Worm (Caenorhabditis elegans) whole organism, L3 larva: ENCODE results near the gene phf-34.

ENCODE experiments used
- R02D3.7 ChIP-seq: fragments of 150-350 bp; optimal IDR thresholded peaks from 2 replicates; lab custom pipeline; 2014; ENCODE audit warnings: missing biosample characterization, missing genetic modification characterization
- aly-2 ChIP-seq: fragments of 150-350 bp; optimal IDR thresholded peaks from 2 replicates; lab custom pipeline; 2014; ENCODE audit warnings: missing biosample characterization, missing genetic modification characterization
- ama-1 ChIP-seq: fragments of 150-350 bp; optimal IDR thresholded peaks from 2 replicates; lab custom pipeline; 2018
- ceh-28 ChIP-seq: fragments of 150-350 bp; optimal IDR thresholded peaks from 2 replicates; lab custom pipeline; 2014; ENCODE audit warnings: missing biosample characterization, missing genetic modification reagents, missing genetic modification characterization
- ceh-82 ChIP-seq: fragments of 150-350 bp; optimal IDR thresholded peaks from 2 replicates; lab custom pipeline; 2014; ENCODE audit warnings: missing biosample characterization, missing genetic modification characterization
- egl-27 ChIP-seq: sonication (generic microtip); optimal IDR thresholded peaks from 4 replicates; lab custom pipeline; 2017; ENCODE audit warnings: missing biosample characterization, missing genetic modification reagents, missing genetic modification characterization
- egl-5 ChIP-seq: fragments of 150-350 bp; optimal IDR thresholded peaks from 2 replicates; lab custom pipeline; 2017; ENCODE audit warnings: missing biosample characterization, missing genetic modification reagents, missing genetic modification characterization, inconsistent platforms
- elt-1 ChIP-seq: fragments of 150-350 bp; optimal IDR thresholded peaks from 2 replicates; lab custom pipeline; 2014; ENCODE audit warnings: missing biosample characterization, missing genetic modification characterization
- elt-2 ChIP-seq: sonication (generic microtip); optimal IDR thresholded peaks from 2 replicates; lab custom pipeline; 2016; ENCODE audit warnings: missing genetic modification reagents, mild to moderate bottlenecking, missing genetic modification characterization, missing compliant biosample characterization
- eor-1 ChIP-seq, 2 experiments: fragments of 150-350 bp; optimal IDR thresholded peaks; 2 replicates each; lab custom pipeline; 2014 to 2018; ENCODE audit warnings: missing biosample characterization in 2 of 2, missing genetic modification characterization in 2 of 2
- fkh-10 ChIP-seq: sonication (generic microtip); optimal IDR thresholded peaks from 2 replicates; lab custom pipeline; 2017; ENCODE audit warnings: missing biosample characterization, missing genetic modification reagents, missing genetic modification characterization
- fkh-2 ChIP-seq: fragments of 150-350 bp; optimal IDR thresholded peaks from 2 replicates; lab custom pipeline; 2014; ENCODE audit warnings: missing biosample characterization, missing genetic modification reagents, missing genetic modification characterization
- fos-1 ChIP-seq: fragments of 150-350 bp; optimal IDR thresholded peaks from 2 replicates; lab custom pipeline; 2014; ENCODE audit warnings: missing biosample characterization, missing genetic modification characterization
- hmg-11 ChIP-seq: sonication (generic microtip); optimal IDR thresholded peaks from 2 replicates; lab custom pipeline; 2016; ENCODE audit warnings: missing genetic modification characterization, missing compliant biosample characterization
- jun-1 ChIP-seq: fragments of 150-350 bp; optimal IDR thresholded peaks from 2 replicates; lab custom pipeline; 2014; ENCODE audit warnings: missing biosample characterization, missing genetic modification reagents, missing genetic modification characterization
- lin-15B ChIP-seq: fragments of 150-350 bp; optimal IDR thresholded peaks from 2 replicates; lab custom pipeline; 2014; ENCODE audit warnings: missing biosample characterization, missing genetic modification characterization
- lin-39 ChIP-seq: fragments of 150-350 bp; optimal IDR thresholded peaks from 2 replicates; lab custom pipeline; 2018; ENCODE audit warnings: missing biosample characterization, missing genetic modification reagents, missing genetic modification characterization
- lsy-12 ChIP-seq: sonication (generic microtip); optimal IDR thresholded peaks from 2 replicates; lab custom pipeline; 2016; ENCODE audit warnings: mild to moderate bottlenecking, missing genetic modification characterization, missing compliant biosample characterization
- mdl-1 ChIP-seq: fragments of 150-350 bp; optimal IDR thresholded peaks from 2 replicates; lab custom pipeline; 2014; ENCODE audit warnings: missing biosample characterization, missing genetic modification characterization
- nfya-1 ChIP-seq: sonication (generic microtip); optimal IDR thresholded peaks from 2 replicates; lab custom pipeline; 2017; ENCODE audit warnings: missing genetic modification characterization, mild to moderate bottlenecking, missing compliant biosample characterization, antibody characterized with exemption, moderate library complexity; ENCODE audit not compliant: insufficient read depth
- nhr-11 ChIP-seq: fragments of 150-350 bp; optimal IDR thresholded peaks from 2 replicates; lab custom pipeline; 2014; ENCODE audit warnings: missing biosample characterization, missing genetic modification characterization
- nhr-237 ChIP-seq: fragments of 150-350 bp; optimal IDR thresholded peaks from 2 replicates; lab custom pipeline; 2014; ENCODE audit warnings: missing biosample characterization, missing genetic modification characterization
- nhr-25 ChIP-seq: sonication (generic microtip); optimal IDR thresholded peaks from 2 replicates; lab custom pipeline; 2017; ENCODE audit warnings: missing biosample characterization, missing genetic modification characterization
- nhr-28 ChIP-seq: fragments of 150-350 bp; optimal IDR thresholded peaks from 2 replicates; lab custom pipeline; 2014; ENCODE audit warnings: missing biosample characterization, missing genetic modification characterization
- nhr-43 ChIP-seq: sonication (generic microtip); optimal IDR thresholded peaks from 2 replicates; lab custom pipeline; 2016; ENCODE audit warnings: mild to moderate bottlenecking, missing genetic modification characterization, missing compliant biosample characterization; ENCODE audit not compliant: poor library complexity, severe bottlenecking
- nhr-67 ChIP-seq: fragments of 150-350 bp; optimal IDR thresholded peaks from 2 replicates; lab custom pipeline; 2014; ENCODE audit warnings: missing biosample characterization, missing genetic modification characterization
- pha-4 ChIP-seq: fragments of 150-350 bp; optimal IDR thresholded peaks from 2 replicates; lab custom pipeline; 2014; ENCODE audit warnings: missing biosample characterization, missing genetic modification reagents, missing genetic modification characterization
- pqm-1 ChIP-seq: fragments of 150-350 bp; optimal IDR thresholded peaks from 2 replicates; lab custom pipeline; 2017; ENCODE audit warnings: missing biosample characterization, missing genetic modification characterization, inconsistent platforms
- snpc-4 ChIP-seq: fragments of 150-350 bp; optimal IDR thresholded peaks from 2 replicates; lab custom pipeline; 2014; ENCODE audit warnings: missing biosample characterization, missing genetic modification characterization
- unc-39 ChIP-seq: sonication (generic microtip); optimal IDR thresholded peaks from 4 replicates; lab custom pipeline; 2017; ENCODE audit warnings: missing biosample characterization, missing genetic modification characterization
- unc-62 ChIP-seq: fragments of 150-350 bp; sonication (generic microtip); optimal IDR thresholded peaks from 4 replicates; lab custom pipeline; 2014; ENCODE audit warnings: missing biosample characterization, missing genetic modification reagents, missing genetic modification characterization
- ztf-11 ChIP-seq: fragments of 150-350 bp; optimal IDR thresholded peaks from 2 replicates; lab custom pipeline; 2014; ENCODE audit warnings: missing biosample characterization, missing genetic modification characterization

phf-34 gene

ce11 chrX:9858069-9858468 is 41.2 kb downstream of the phf-34 start, which contains the start of gene scav-5:
Gene scav-5, plus strand, starts transcription at chrX:9858365.
- TF ChIP-seq pqm-1 (tag; lab: Kevin White, UChicago) = peak; percentile 92
- TF ChIP-seq pha-4 (tag; lab: Kevin White, UChicago) = peak; percentile 3
- no peak for TF ChIP-seq hmg-11 (tag; lab: Kevin White, UChicago)
- peak; percentile 91 for TF ChIP-seq elt-2 (tag; lab: Kevin White, UChicago)

DNA sequence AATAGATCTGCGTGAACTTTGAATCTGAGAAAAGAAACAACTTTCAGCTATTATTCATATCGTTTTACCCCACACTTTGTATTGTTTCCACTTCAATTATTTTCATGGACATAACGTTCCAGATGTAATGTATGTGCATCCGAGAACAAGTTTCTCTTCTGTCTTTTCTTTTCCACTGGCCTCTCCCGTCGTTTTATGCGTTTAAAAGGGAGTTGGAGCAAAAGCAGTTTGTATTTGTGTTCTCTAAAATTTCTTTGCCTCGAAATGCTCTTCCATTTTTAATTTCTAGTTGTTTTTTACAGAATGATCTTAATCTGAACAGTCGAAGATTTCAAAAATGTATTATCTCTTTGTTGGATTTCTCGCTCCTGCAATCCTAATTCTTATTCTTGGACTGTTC is 42.7 kb downstream of the phf-34 start, which contains the start of gene R07B1.11:
TSS of gene R07B1.11 (plus strand) at position 301 of the 400 bp plus-strand sequence.
- TF ChIP-seq ama-1 (lab: Kevin White, UChicago) (no peak), unc-39 (no peak), unc-62 (no peak), nhr-25 (no peak), ceh-28 (tag; lab: Kevin White, UChicago) (no peak), nhr-43 (no peak), fos-1 (tag; lab: Kevin White, UChicago) (no peak), ztf-11 (tag; lab: Kevin White, UChicago) (no peak), nhr-28 (tag; lab: Kevin White, UChicago) (no peak), nhr-67 (tag; lab: Kevin White, UChicago) (no peak), lin-39 (tag; lab: Kevin White, UChicago) (no peak), eor-1 (tag; optimal IDR thresholded peaks at IDR 0.05; lab: Kevin White, UChicago) (no peak), nfya-1 (tag; lab: Kevin White, UChicago) (no peak), lin-15B (tag; lab: Kevin White, UChicago) (no peak), nhr-237 (tag; lab: Kevin White, UChicago) (no peak), pha-4 (tag; lab: Kevin White, UChicago) (no peak)

DNA sequence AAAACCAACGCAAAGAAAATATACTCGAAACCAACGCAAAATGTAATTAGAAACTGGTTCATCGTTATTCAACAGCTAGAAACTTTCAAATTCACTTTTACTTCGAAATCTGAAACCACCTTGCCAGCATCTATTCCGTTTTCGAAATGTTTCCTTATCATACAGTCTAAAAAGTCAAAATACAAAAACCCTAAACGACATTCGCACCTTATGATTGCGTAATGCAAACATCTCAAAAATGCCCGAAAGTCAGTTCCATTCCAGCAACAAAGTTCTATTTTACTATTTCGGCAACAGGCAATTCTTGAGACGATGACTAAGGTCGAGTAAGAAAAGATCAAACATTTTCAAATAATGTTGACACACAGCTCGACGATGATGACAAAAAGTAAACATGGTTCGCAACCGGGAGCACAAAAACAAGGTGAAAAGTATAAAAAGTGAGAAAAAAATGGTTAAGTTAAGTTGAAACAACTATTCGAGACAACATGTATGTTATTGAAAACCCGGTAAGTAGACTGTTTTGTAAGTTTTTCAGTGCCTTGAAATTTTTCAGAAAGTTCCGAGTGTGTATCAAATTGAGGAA is 47.4 kb downstream of the phf-34 start, which contains the start of gene lec-7:
TSS of gene lec-7 (plus strand) at position 297 of the 586 bp plus-strand sequence.
- TF ChIP-seq nhr-67 (tag; lab: Kevin White, UChicago) (no peak), snpc-4 (no peak), pha-4 (tag; lab: Kevin White, UChicago) (peak; percentile 98), fkh-10 (GFP tag; lab: Kevin White, UChicago) (no peak), lsy-12 (tag; lab: Kevin White, UChicago) (no peak), ztf-11 (tag; lab: Kevin White, UChicago) (no peak), elt-2 (tag; lab: Kevin White, UChicago) (peak; percentile 53), aly-2 (tag; lab: Kevin White, UChicago) (no peak), pqm-1 (tag; lab: Kevin White, UChicago) (peak; percentile 53), jun-1 (peak; percentile 9)

- TF ChIP-seq eor-1 (tag; optimal IDR thresholded peaks at IDR 0.05; lab: Kevin White, UChicago) (no peak), snpc-4 (no peak), jun-1 (peak; percentile 60), ama-1 (lab: Kevin White, UChicago) (no peak), egl-27 (no peak), elt-2 (tag; lab: Kevin White, UChicago) (peak; percentile 89)
These were observed 49.0 kb downstream of the phf-34 start, which contains the start of gene lec-8 for ce11 chrX:9850258-9850657. Gene lec-8, plus strand, starts transcription at chrX:9850571.

ce11 chrX:9848214-9848789 is 51.0 kb downstream of the phf-34 start:
- TF ChIP-seq egl-27 (no peak), lin-39 (tag; lab: Kevin White, UChicago) (no peak), egl-5 (tag; lab: Kevin White, UChicago) (no peak), R02D3.7 (tag; lab: Kevin White, UChicago) (no peak), nhr-28 (tag; lab: Kevin White, UChicago) (no peak), hmg-11 (tag; lab: Kevin White, UChicago) (no peak), nfya-1 (tag; lab: Kevin White, UChicago) (no peak), fkh-2 (tag; lab: Kevin White, UChicago) (no peak), ceh-82 (tag; lab: Kevin White, UChicago) (no peak), fos-1 (tag; lab: Kevin White, UChicago) (no peak), elt-1 (tag; lab: Kevin White, UChicago) (no peak), mdl-1 (no peak), lsy-12 (tag; lab: Kevin White, UChicago) (no peak), lin-15B (tag; lab: Kevin White, UChicago) (no peak), unc-62 (no peak), nhr-11 (tag; lab: Kevin White, UChicago) (no peak)
